Worm (Caenorhabditis elegans) whole organism, L2 larva: ENCODE data around the gene pha-2.

Source experiments
- ama-1 ChIP-seq: fragments of 150-350 bp; optimal IDR thresholded peaks from 2 replicates; lab custom pipeline; 2018; ENCODE audit warnings: inconsistent platforms
- unc-62 ChIP-seq: fragments of 150-350 bp; optimal IDR thresholded peaks from 2 replicates; lab custom pipeline; 2014; ENCODE audit warnings: missing biosample characterization, missing genetic modification reagents, missing genetic modification characterization

DNA sequence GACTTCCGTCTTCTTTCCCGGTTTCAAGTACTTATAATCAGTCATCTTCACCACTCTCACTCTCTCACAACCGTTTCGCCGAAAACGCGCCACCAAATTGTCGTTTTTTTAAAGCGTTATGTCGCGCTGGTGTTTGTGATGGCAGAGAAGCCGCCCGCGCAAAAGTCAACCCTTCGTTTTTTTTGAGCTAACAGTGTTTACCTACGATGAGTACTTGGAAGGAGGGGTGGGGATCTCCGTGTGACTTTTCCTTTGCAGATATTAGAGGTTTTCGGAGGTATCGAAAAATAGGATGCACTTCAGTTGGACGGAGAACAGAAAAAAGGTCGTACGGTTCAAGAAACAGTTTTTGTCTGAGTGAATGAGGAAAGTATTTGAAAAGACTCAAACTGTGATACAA lies 19.1 kb downstream of the pha-2 start:
- TF ChIP-seq ama-1 (lab: Kevin White, UChicago) (no peak), unc-62 (GFP tag; lab: Kevin White, UChicago) (no peak)
